Worm (Caenorhabditis elegans) whole organism, L2 larva: ENCODE data around the gene clec-177.
"Not testable (repeated sequence)": the region's sequence is repeated elsewhere in the genome, so short reads cannot be mapped to it uniquely, and the experiment has no call there.

Experiments
- F13H6.1 ChIP-seq: sonication (generic microtip); optimal IDR thresholded peaks from 2 replicates; lab custom pipeline; 2016; ENCODE audit warnings: missing genetic modification characterization, missing compliant biosample characterization
- R02D3.7 ChIP-seq: fragments of 150-350 bp; optimal IDR thresholded peaks from 2 replicates; lab custom pipeline; 2014; ENCODE audit warnings: missing biosample characterization, missing genetic modification characterization
- Y55F3AM.14 ChIP-seq: fragments of 200-800 bp; sonication (Bioruptor generic); optimal IDR thresholded peaks from 2 replicates; lab custom pipeline; 2018; ENCODE audit warnings: mild to moderate bottlenecking, missing genetic modification characterization, missing compliant biosample characterization
- ZK546.5 ChIP-seq: sonication (generic microtip); optimal IDR thresholded peaks from 2 replicates; lab custom pipeline; 2017; ENCODE audit warnings: missing biosample characterization, missing genetic modification characterization
- ama-1 ChIP-seq: fragments of 150-350 bp; optimal IDR thresholded peaks from 2 replicates; lab custom pipeline; 2018; ENCODE audit warnings: inconsistent platforms
- blmp-1 ChIP-seq: sonication (generic microtip); optimal IDR thresholded peaks from 2 replicates; lab custom pipeline; 2017; ENCODE audit warnings: missing genetic modification characterization, mild to moderate bottlenecking, missing compliant biosample characterization, antibody characterized with exemption, moderate library complexity; ENCODE audit not compliant: insufficient read depth
- ceh-16 ChIP-seq: fragments of 150-350 bp; optimal IDR thresholded peaks from 2 replicates; lab custom pipeline; 2014; ENCODE audit warnings: missing biosample characterization, missing genetic modification characterization
- crh-2 ChIP-seq: sonication (generic microtip); optimal IDR thresholded peaks from 2 replicates; lab custom pipeline; 2017; ENCODE audit warnings: missing biosample characterization, missing genetic modification characterization
- egl-27 ChIP-seq: sonication (generic microtip); optimal IDR thresholded peaks from 3 replicates; lab custom pipeline; 2017; ENCODE audit warnings: missing biosample characterization, missing genetic modification reagents, missing genetic modification characterization
- elt-1 ChIP-seq: fragments of 150-350 bp; optimal IDR thresholded peaks from 2 replicates; lab custom pipeline; 2014; ENCODE audit warnings: missing biosample characterization, missing genetic modification characterization
- elt-3 ChIP-seq: sonication (generic microtip); optimal IDR thresholded peaks from 2 replicates; lab custom pipeline; 2017; ENCODE audit warnings: missing biosample characterization, missing genetic modification characterization
- gmeb-1 ChIP-seq: fragments of 150-350 bp; optimal IDR thresholded peaks from 2 replicates; lab custom pipeline; 2014; ENCODE audit warnings: missing biosample characterization, missing genetic modification characterization
- lin-11 ChIP-seq: fragments of 150-350 bp; sonication (generic microtip); optimal IDR thresholded peaks from 2 replicates; lab custom pipeline; 2014; ENCODE audit warnings: missing biosample characterization, missing genetic modification characterization, inconsistent platforms, mixed read lengths
- lin-39 ChIP-seq: fragments of 150-350 bp; optimal IDR thresholded peaks from 2 replicates; lab custom pipeline; 2014; ENCODE audit warnings: missing biosample characterization, missing genetic modification reagents, missing genetic modification characterization
- lsy-2 ChIP-seq, 2 experiments: fragments of 150-350 bp in 1 of 2; sonication (generic microtip) in 1 of 2; optimal IDR thresholded peaks; 2 replicates each; lab custom pipeline; 2014 to 2017; ENCODE audit warnings: missing biosample characterization in 2 of 2, missing genetic modification characterization in 2 of 2
- mbf-1 ChIP-seq: sonication (generic microtip); optimal IDR thresholded peaks from 2 replicates; lab custom pipeline; 2017; ENCODE audit warnings: missing biosample characterization, missing genetic modification characterization
- mdl-1 ChIP-seq, 2 experiments: fragments of 150-350 bp in 1 of 2; sonication (generic microtip) in 1 of 2; optimal IDR thresholded peaks; 2 replicates each; lab custom pipeline; 2017; ENCODE audit warnings: missing biosample characterization in 2 of 2, missing genetic modification characterization in 2 of 2
- nhr-10 ChIP-seq: sonication (generic microtip); optimal IDR thresholded peaks from 2 replicates; lab custom pipeline; 2017; ENCODE audit warnings: missing biosample characterization, missing genetic modification characterization
- nhr-11 ChIP-seq: fragments of 150-350 bp; optimal IDR thresholded peaks from 2 replicates; lab custom pipeline; 2014; ENCODE audit warnings: missing biosample characterization, missing genetic modification characterization
- nhr-12 ChIP-seq: fragments of 150-350 bp; optimal IDR thresholded peaks from 2 replicates; lab custom pipeline; 2014; ENCODE audit warnings: missing biosample characterization, missing genetic modification characterization
- nhr-129 ChIP-seq: fragments of 150-350 bp; optimal IDR thresholded peaks from 2 replicates; lab custom pipeline; 2014; ENCODE audit warnings: missing biosample characterization, missing genetic modification characterization
- nhr-21 ChIP-seq: fragments of 150-350 bp; optimal IDR thresholded peaks from 2 replicates; lab custom pipeline; 2014; ENCODE audit warnings: missing biosample characterization, missing genetic modification characterization
- nhr-237 ChIP-seq: fragments of 150-350 bp; optimal IDR thresholded peaks from 2 replicates; lab custom pipeline; 2014; ENCODE audit warnings: missing biosample characterization, missing genetic modification characterization
- nhr-25 ChIP-seq: fragments of 150-350 bp; sonication (generic microtip); optimal IDR thresholded peaks from 3 replicates; lab custom pipeline; 2014; ENCODE audit warnings: missing biosample characterization, missing genetic modification characterization
- nhr-6 ChIP-seq: fragments of 150-350 bp; optimal IDR thresholded peaks from 2 replicates; lab custom pipeline; 2014; ENCODE audit warnings: missing biosample characterization, missing genetic modification characterization
- sem-4 ChIP-seq: fragments of 150-350 bp; optimal IDR thresholded peaks from 2 replicates; lab custom pipeline; 2014; ENCODE audit warnings: missing biosample characterization, missing genetic modification reagents, missing genetic modification characterization
- sma-3 ChIP-seq: sonication (generic microtip); optimal IDR thresholded peaks from 2 replicates; lab custom pipeline; 2016; ENCODE audit warnings: missing genetic modification reagents, missing genetic modification characterization, missing compliant biosample characterization
- sma-9 ChIP-seq, 2 experiments: fragments of 150-350 bp in 1 of 2; sonication (generic microtip) in 1 of 2; optimal IDR thresholded peaks; 2 replicates each; lab custom pipeline; 2014 to 2016; ENCODE audit warnings: missing genetic modification characterization in 2 of 2, mild to moderate bottlenecking in 1 of 2, missing biosample characterization in 1 of 2, missing compliant biosample characterization in 1 of 2, missing genetic modification reagents in 1 of 2, moderate library complexity in 1 of 2
- snpc-4 ChIP-seq: fragments of 150-350 bp; optimal IDR thresholded peaks from 2 replicates; lab custom pipeline; 2014; ENCODE audit warnings: missing biosample characterization, missing genetic modification characterization
- unc-62 ChIP-seq: fragments of 150-350 bp; optimal IDR thresholded peaks from 2 replicates; lab custom pipeline; 2014; ENCODE audit warnings: missing biosample characterization, missing genetic modification reagents, missing genetic modification characterization
- ztf-4 ChIP-seq: fragments of 150-350 bp; optimal IDR thresholded peaks from 2 replicates; lab custom pipeline; 2014; ENCODE audit warnings: missing biosample characterization, missing genetic modification characterization

The clec-177 gene

DNA sequence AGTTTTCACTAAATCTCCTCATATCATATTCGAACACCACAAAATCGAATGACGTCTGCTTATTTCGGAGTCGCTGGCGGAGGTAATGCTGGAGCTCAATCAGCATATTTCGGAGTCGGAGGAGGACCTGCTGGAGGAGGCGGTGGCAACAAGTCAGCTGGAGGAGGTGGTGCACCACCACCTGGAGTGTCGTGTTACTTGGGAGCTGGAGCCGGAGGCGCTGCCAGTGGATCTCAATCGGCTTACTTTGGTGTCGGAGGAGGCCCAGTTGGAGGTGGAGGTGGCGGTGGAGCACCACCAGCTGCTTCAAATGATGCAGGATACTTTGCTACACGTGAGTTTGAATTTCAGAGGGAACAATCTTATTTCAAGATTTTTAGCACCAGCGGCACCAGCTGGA is 30.1 kb downstream of the clec-177 start, which contains the start of gene ssq-4:
Gene ssq-4 (plus strand): TSS at position 19 of the 400 bp plus-strand sequence.
- not testable (repeated sequence) for TF ChIP-seq ceh-16; nhr-12 (tag; lab: Kevin White, UChicago); nhr-129

ce11 chrIV:5017075-5017474 is 30.7 kb downstream of the clec-177 start, which contains the start of gene T28H11.7:
T28H11.7 (minus strand) TSS chrIV:5017175.
- not testable (repeated sequence) for TF ChIP-seq nhr-6; F13H6.1 (tag; lab: Kevin White, UChicago); Y55F3AM.14 (GFP tag; lab: Kevin White, UChicago)

DNA sequence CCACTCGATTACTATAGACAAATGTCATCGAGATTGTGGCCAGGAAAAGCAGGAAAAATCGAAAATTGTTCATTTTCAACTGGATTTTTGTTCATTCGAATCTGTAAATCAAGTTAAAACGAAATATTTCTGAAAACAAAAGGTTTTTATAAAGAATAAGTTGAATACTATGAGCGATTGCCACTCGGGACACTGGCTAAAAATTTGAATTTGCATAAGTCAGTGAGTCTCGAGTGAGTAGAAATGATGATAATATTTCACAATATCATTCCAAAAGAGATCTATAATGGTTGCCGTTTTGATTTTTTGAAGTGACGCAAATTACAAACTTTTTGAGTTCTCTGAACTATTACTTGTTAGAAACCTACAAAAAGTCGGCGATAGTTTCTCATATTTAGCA is 34.2 kb downstream of the clec-177 start, which contains the start of gene T28H11.8:
Gene T28H11.8 (minus strand): TSS at position 101 of the 400 bp plus-strand sequence.
- TF ChIP-seq ZK546.5, result no peak
- no peak for TF ChIP-seq nhr-129
- TF ChIP-seq ztf-4 (tag; lab: Kevin White, UChicago), result no peak
- TF ChIP-seq R02D3.7 (tag; lab: Kevin White, UChicago), result no peak
- no peak for TF ChIP-seq elt-1
- no peak for TF ChIP-seq mbf-1
- TF ChIP-seq nhr-237, result no peak
- TF ChIP-seq sma-9 (GFP tag; optimal IDR thresholded peaks at IDR 0.05; lab: Kevin White, UChicago), result no peak
- TF ChIP-seq sma-9 (tag; optimal IDR thresholded peaks at IDR 0.05; lab: Kevin White, UChicago), result no peak
- TF ChIP-seq blmp-1 (tag; lab: Kevin White, UChicago), result no peak
- TF ChIP-seq ceh-16, result no peak
- TF ChIP-seq lsy-2 (tag; optimal IDR thresholded peaks at IDR 0.05; lab: Kevin White, UChicago), result no peak
- TF ChIP-seq snpc-4 (tag; lab: Kevin White, UChicago), result no peak
- TF ChIP-seq unc-62 (GFP tag; lab: Kevin White, UChicago), result no peak
- TF ChIP-seq elt-3 (tag; lab: Kevin White, UChicago), result no peak
- TF ChIP-seq lin-39 (tag; lab: Kevin White, UChicago), result no peak
- TF ChIP-seq, all 48 proteins: peak for 0

DNA sequence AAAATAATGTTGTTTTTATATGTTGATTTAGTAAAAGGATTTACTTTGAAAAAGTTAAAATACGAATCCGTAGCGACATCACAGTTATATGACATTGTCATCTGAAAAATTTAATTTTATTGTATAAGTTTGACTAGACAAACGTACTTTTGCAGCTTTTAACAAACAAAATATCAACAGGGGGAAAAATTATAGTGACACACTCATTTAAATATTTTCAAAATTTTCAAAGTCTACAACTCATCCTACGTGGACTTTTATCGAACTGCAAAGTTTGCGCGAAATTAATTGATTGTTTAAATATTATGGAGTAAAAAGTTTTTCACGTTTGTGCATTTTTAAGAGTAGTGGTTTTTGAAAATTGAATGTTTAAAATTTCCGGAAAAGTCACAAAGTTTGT is 39.3 kb downstream of the clec-177 start, which contains the start of gene C09B9.85:
Gene C09B9.85 (minus strand): TSS at position 101 of the 400 bp plus-strand sequence.
- TF ChIP-seq sem-4 (tag; lab: Kevin White, UChicago) (no peak), egl-27 (tag; lab: Kevin White, UChicago) (no peak), mdl-1 (tag; optimal IDR thresholded peaks at IDR 0.05; lab: Kevin White, UChicago) (no peak), gmeb-1 (no peak), nhr-237 (no peak), snpc-4 (tag; lab: Kevin White, UChicago) (no peak), nhr-25 (tag; lab: Kevin White, UChicago) (no peak), ama-1 (lab: Kevin White, UChicago) (no peak), nhr-10 (no peak), R02D3.7 (tag; lab: Kevin White, UChicago) (no peak), nhr-11 (tag; lab: Kevin White, UChicago) (no peak), sma-3 (no peak), nhr-21 (tag; lab: Kevin White, UChicago) (no peak)
- TF ChIP-seq, all 48 proteins: peak for 0

- TF ChIP-seq gmeb-1 (no peak), nhr-129 (no peak), lin-11 (tag; lab: Kevin White, UChicago) (no peak), nhr-21 (tag; lab: Kevin White, UChicago) (no peak), mdl-1 (tag; optimal IDR thresholded peaks at IDR 0.05; lab: Kevin White, UChicago) (no peak), ceh-16 (no peak), ztf-4 (tag; lab: Kevin White, UChicago) (no peak), nhr-10 (no peak), crh-2 (no peak)
Measured at ce11 chrIV:5028978-5029377, 42.6 kb downstream of the clec-177 start, which contains the start of the genes best-6 and C09B9.2. best-6 (minus strand) TSS chrIV:5029078. C09B9.2 (plus strand) TSS chrIV:5029291.

- no peak for TF ChIP-seq nhr-129
Measured at ce11 chrIV:5031346-5031745, 45.0 kb downstream of the clec-177 start.
